Fruit fly (Drosophila melanogaster): ENCODE results near the gene CG4995.

Gene CG4995

dm6 chr2L:10276846-10277245 lies 45.4 kb upstream of the CG4995 start (continued):
- TF ChIP-seq CG15269 (tag; optimal IDR thresholded peaks at IDR 0.05): no peak
- TF ChIP-seq insv (GFP tag; optimal IDR thresholded peaks at IDR 0.05): no peak
- no peak for TF ChIP-seq CG11247 (GFP tag; IDR thresholded peaks at IDR 0.05)
- TF ChIP-seq CG6854 (GFP tag; optimal IDR thresholded peaks at IDR 0.05): no peak
- TF ChIP-seq CG34422 (GFP tag; IDR thresholded peaks at IDR 0.05): peak; percentile 46; the same call in 1 of the 3 replicates
- TF ChIP-seq CG9876 (GFP tag; optimal IDR thresholded peaks at IDR 0.05): no peak
- TF ChIP-seq Abd-B (GFP tag; optimal IDR thresholded peaks at IDR 0.05): no peak
- TF ChIP-seq CG15601 (tag; optimal IDR thresholded peaks at IDR 0.05): no peak
- no peak for TF ChIP-seq NFAT (GFP tag; IDR thresholded peaks at IDR 0.05)
- no peak for TF ChIP-seq CG30431 (GFP tag; optimal IDR thresholded peaks at IDR 0.05)
- TF ChIP-seq croc (GFP tag; conservative IDR thresholded peaks at IDR 0.05): no peak
- TF ChIP-seq kni (GFP tag; optimal IDR thresholded peaks at IDR 0.05): no peak
- TF ChIP-seq CG3838 (GFP tag; optimal IDR thresholded peaks at IDR 0.05): no peak
- no peak for TF ChIP-seq gcm (GFP tag; optimal IDR thresholded peaks at IDR 0.05)
- TF ChIP-seq btn (GFP tag; optimal IDR thresholded peaks at IDR 0.05): peak; percentile 17
- no peak for TF ChIP-seq onecut (GFP tag; IDR thresholded peaks at IDR 0.05)
- no peak for TF ChIP-seq sna (GFP tag; IDR thresholded peaks at IDR 0.05; ENCODE audit: partially characterized antibody)
- TF ChIP-seq HLH4C (GFP tag; IDR thresholded peaks at IDR 0.05; ENCODE audit: partially characterized antibody): no peak
- TF ChIP-seq Kr (GFP tag; optimal IDR thresholded peaks at IDR 0.05): no peak
- no peak for TF ChIP-seq Stat92E (GFP tag; optimal IDR thresholded peaks at IDR 0.05)
- TF ChIP-seq kah (GFP tag; optimal IDR thresholded peaks at IDR 0.05): no peak
- no peak for TF ChIP-seq Ets97D (GFP tag; optimal IDR thresholded peaks at IDR 0.05)
- no peak for TF ChIP-seq org-1 (GFP tag; optimal IDR thresholded peaks at IDR 0.05)
- TF ChIP-seq CG12391 (tag; optimal IDR thresholded peaks at IDR 0.05): no peak
- TF ChIP-seq CG14667 (GFP tag; IDR thresholded peaks at IDR 0.05): no peak
- TF ChIP-seq gro (GFP tag; optimal IDR thresholded peaks at IDR 0.05): no peak
- no peak for TF ChIP-seq Trl (optimal IDR thresholded peaks at IDR 0.05)
- peak; percentile 20 for TF ChIP-seq Trl (GFP tag; optimal IDR thresholded peaks at IDR 0.05)
- no peak for TF ChIP-seq CG32532 (GFP tag; IDR thresholded peaks at IDR 0.05)
- TF ChIP-seq bab2 (GFP tag; optimal IDR thresholded peaks at IDR 0.05): no peak
- TF ChIP-seq hbn (GFP tag; IDR thresholded peaks at IDR 0.05; ENCODE audit: partially characterized antibody): no peak
- peak; percentile 63 for TF ChIP-seq Drgx (GFP tag; IDR thresholded peaks at IDR 0.05)
- no peak for TF ChIP-seq gcm2 (GFP tag; optimal IDR thresholded peaks at IDR 0.05)
- TF ChIP-seq CG7556 (GFP tag; optimal IDR thresholded peaks at IDR 0.05): no peak
- TF ChIP-seq h (optimal IDR thresholded peaks at IDR 0.05): no peak
- no peak for TF ChIP-seq wek (GFP tag; optimal IDR thresholded peaks at IDR 0.05)
- TF ChIP-seq Atf3 (GFP tag; optimal IDR thresholded peaks at IDR 0.05): no peak
- TF ChIP-seq pan (optimal IDR thresholded peaks at IDR 0.05): no peak
- TF ChIP-seq pan (GFP tag; optimal IDR thresholded peaks at IDR 0.05 in 1 of 2, IDR thresholded peaks at IDR 0.05 in 1 of 2): peak in 1 of 2 experiments; percentile 27
- TF ChIP-seq CG7839 (tag; optimal IDR thresholded peaks at IDR 0.05): no peak
- TF ChIP-seq pnt (GFP tag; optimal IDR thresholded peaks at IDR 0.05): no peak
- TF ChIP-seq CG31365 (tag; optimal IDR thresholded peaks at IDR 0.05): no peak
- TF ChIP-seq CG1529 (GFP tag; optimal IDR thresholded peaks at IDR 0.05): no peak
- peak; percentile 62 for TF ChIP-seq zfh1 (GFP tag; IDR thresholded peaks at IDR 0.05)
- no peak for TF ChIP-seq cwo (GFP tag; optimal IDR thresholded peaks at IDR 0.05)
- no peak for TF ChIP-seq tgo (GFP tag; IDR thresholded peaks at IDR 0.05)
- TF ChIP-seq CG4730 (GFP tag; IDR thresholded peaks at IDR 0.05): no peak
- no peak; the same call in 3 of the 4 replicates for TF ChIP-seq chinmo (GFP tag; IDR thresholded peaks at IDR 0.05; ENCODE audit: partially characterized antibody)
- no peak for TF ChIP-seq HHEX (GFP tag; optimal IDR thresholded peaks at IDR 0.05)
- no peak for TF ChIP-seq tin (GFP tag; optimal IDR thresholded peaks at IDR 0.05)
- TF ChIP-seq CG43689 (GFP tag; IDR thresholded peaks at IDR 0.05): no peak
- peak; percentile 14; the same call in 1 of the 2 replicates for TF ChIP-seq Xrp1 (GFP tag; IDR thresholded peaks at IDR 0.05)
- TF ChIP-seq wor (GFP tag; IDR thresholded peaks at IDR 0.05): no peak
